Worm (Caenorhabditis elegans) whole organism, L4 larva: ENCODE data around the gene Y43B11AL.1.

ENCODE experiments used
- D1046.2 ChIP-seq: fragments of 200-800 bp; sonication (Bioruptor generic); IDR thresholded peaks from 2 replicates; pipeline ENCODE4 v1.3.6; 2022; ENCODE audit warnings: missing genetic modification characterization, missing compliant biosample characterization
- F49E8.2 ChIP-seq: sonication (generic microtip); optimal IDR thresholded peaks from 2 replicates; lab custom pipeline; 2016; ENCODE audit warnings: missing compliant biosample characterization, mild to moderate bottlenecking, missing genetic modification characterization, borderline replicate concordance
- T26A8.4 ChIP-seq: fragments of 200-800 bp; sonication (Bioruptor generic); IDR thresholded peaks from 2 replicates; pipeline ENCODE4 v1.3.6; 2022; ENCODE audit warnings: missing genetic modification characterization, missing compliant biosample characterization
- Y75B8A.6 ChIP-seq: fragments of 200-800 bp; sonication (Bioruptor generic); IDR thresholded peaks from 2 replicates; pipeline ENCODE4 v1.3.6; 2022; ENCODE audit warnings: missing genetic modification reagents, missing genetic modification characterization, missing compliant biosample characterization
- ZK337.2 ChIP-seq: fragments of 200-800 bp; sonication (Bioruptor generic); IDR thresholded peaks from 2 replicates; pipeline ENCODE4 v1.3.6; 2022; ENCODE audit warnings: missing genetic modification reagents, missing genetic modification characterization, missing compliant biosample characterization
- ZK546.5 ChIP-seq, 2 experiments: sonication (generic microtip); optimal IDR thresholded peaks; 2 replicates each; lab custom pipeline; 2017; ENCODE audit warnings: missing biosample characterization in 2 of 2, missing genetic modification characterization in 2 of 2
- aha-1 ChIP-seq: fragments of 150-350 bp; peaks from one replicate; lab custom pipeline; 2014; ENCODE audit warnings: missing biosample characterization, missing genetic modification characterization
- aly-2 ChIP-seq: sonication (generic microtip); optimal IDR thresholded peaks from 2 replicates; lab custom pipeline; 2018; ENCODE audit warnings: missing biosample characterization, missing genetic modification characterization
- ama-1 ChIP-seq: fragments of 150-350 bp; optimal IDR thresholded peaks from 2 replicates; lab custom pipeline; 2014; ENCODE audit warnings: inconsistent platforms, mixed read lengths
- attf-4 ChIP-seq: sonication (generic microtip); optimal IDR thresholded peaks from 3 replicates; lab custom pipeline; 2017; ENCODE audit warnings: missing biosample characterization, missing genetic modification characterization
- ceh-28 ChIP-seq: fragments of 150-350 bp; optimal IDR thresholded peaks from 2 replicates; lab custom pipeline; 2014; ENCODE audit warnings: missing biosample characterization, missing genetic modification reagents, missing genetic modification characterization
- ceh-44 ChIP-seq: fragments of 200-800 bp; sonication (Bioruptor generic); IDR thresholded peaks from 2 replicates; pipeline ENCODE4 v1.3.6; 2022; ENCODE audit warnings: missing genetic modification reagents, missing genetic modification characterization, missing compliant biosample characterization
- cey-2 ChIP-seq: sonication (generic microtip); optimal IDR thresholded peaks from 3 replicates; lab custom pipeline; 2017; ENCODE audit warnings: missing genetic modification characterization, mild to moderate bottlenecking, missing compliant biosample characterization, antibody characterized with exemption, borderline replicate concordance; ENCODE audit not compliant: insufficient read depth
- daf-12 ChIP-seq: fragments of 150-350 bp; optimal IDR thresholded peaks from 2 replicates; lab custom pipeline; 2014; ENCODE audit warnings: missing biosample characterization, missing genetic modification reagents, missing genetic modification characterization
- daf-19 ChIP-seq: fragments of 200-800 bp; sonication (Bioruptor generic); conservative IDR thresholded peaks from 2 replicates; pipeline ENCODE4 v1.3.6; 2022; ENCODE audit warnings: missing genetic modification characterization, missing compliant biosample characterization
- daf-8 ChIP-seq: fragments of 200-800 bp; sonication (Bioruptor generic); IDR thresholded peaks from 2 replicates; pipeline ENCODE4 v1.3.6; 2022; ENCODE audit warnings: missing genetic modification characterization, missing compliant biosample characterization
- dmd-8 ChIP-seq: fragments of 200-800 bp; sonication (Bioruptor generic); IDR thresholded peaks from 2 replicates; pipeline ENCODE4 v1.3.6; 2022; ENCODE audit warnings: missing genetic modification characterization, missing compliant biosample characterization
- dmd-9 ChIP-seq: fragments of 200-800 bp; sonication (Bioruptor generic); IDR thresholded peaks from 2 replicates; pipeline ENCODE4 v1.3.6; 2022; ENCODE audit warnings: missing genetic modification reagents, missing genetic modification characterization, missing compliant biosample characterization
- duxl-1 ChIP-seq: sonication (generic microtip); optimal IDR thresholded peaks from 2 replicates; lab custom pipeline; 2016; ENCODE audit warnings: mild to moderate bottlenecking, missing genetic modification characterization, moderate library complexity, missing compliant biosample characterization; ENCODE audit not compliant: poor library complexity
- fkh-10 ChIP-seq: fragments of 150-350 bp; optimal IDR thresholded peaks from 2 replicates; lab custom pipeline; 2014; ENCODE audit warnings: missing biosample characterization, missing genetic modification reagents, missing genetic modification characterization
- fos-1 ChIP-seq: fragments of 150-350 bp; optimal IDR thresholded peaks from 2 replicates; lab custom pipeline; 2014; ENCODE audit warnings: missing biosample characterization, missing genetic modification characterization
- hmg-1.1 ChIP-seq: fragments of 200-800 bp; sonication (Bioruptor generic); IDR thresholded peaks from 2 replicates; pipeline ENCODE4 v1.3.6; 2022; ENCODE audit warnings: missing genetic modification reagents, missing genetic modification characterization, missing compliant biosample characterization
- lim-7 ChIP-seq: fragments of 200-800 bp; sonication (Bioruptor generic); IDR thresholded peaks from 2 replicates; pipeline ENCODE4 v1.3.6; 2022; ENCODE audit warnings: missing genetic modification characterization, missing compliant biosample characterization
- lin-1 ChIP-seq: fragments of 200-800 bp; sonication (Bioruptor generic); IDR thresholded peaks from 2 replicates; pipeline ENCODE4 v1.3.6; 2022; ENCODE audit warnings: missing genetic modification reagents, missing genetic modification characterization, missing compliant biosample characterization
- lin-13 ChIP-seq: fragments of 150-350 bp; optimal IDR thresholded peaks from 2 replicates; lab custom pipeline; 2014; ENCODE audit warnings: missing biosample characterization, missing genetic modification reagents, missing genetic modification characterization
- lin-29 ChIP-seq: fragments of 200-800 bp; sonication (Bioruptor generic); IDR thresholded peaks from 2 replicates; pipeline ENCODE4 v1.3.6; 2022; ENCODE audit warnings: missing genetic modification reagents, missing genetic modification characterization, missing compliant biosample characterization
- lin-38 ChIP-seq: fragments of 200-800 bp; sonication (Bioruptor generic); IDR thresholded peaks from 2 replicates; pipeline ENCODE4 v1.3.6; 2022; ENCODE audit warnings: missing genetic modification reagents, missing genetic modification characterization, missing compliant biosample characterization
- lir-3 ChIP-seq: sonication (generic microtip); optimal IDR thresholded peaks from 2 replicates; lab custom pipeline; 2016; ENCODE audit warnings: mild to moderate bottlenecking, missing genetic modification characterization, missing compliant biosample characterization
- lsy-2 ChIP-seq, 2 experiments: fragments of 150-350 bp in 1 of 2; sonication (generic microtip) in 1 of 2; optimal IDR thresholded peaks; 2 replicates each; lab custom pipeline; 2014 to 2017; ENCODE audit warnings: missing biosample characterization in 2 of 2, missing genetic modification characterization in 2 of 2
- madf-9 ChIP-seq: fragments of 200-800 bp; sonication (Bioruptor generic); conservative IDR thresholded peaks from 2 replicates; pipeline ENCODE4 v1.3.6; 2022; ENCODE audit warnings: missing genetic modification reagents, missing genetic modification characterization, missing compliant biosample characterization
- mdt-29 ChIP-seq: fragments of 200-800 bp; sonication (Bioruptor generic); IDR thresholded peaks from 2 replicates; pipeline ENCODE4 v1.3.6; 2022; ENCODE audit warnings: missing genetic modification reagents, missing genetic modification characterization, missing compliant biosample characterization
- mep-1 ChIP-seq: fragments of 150-350 bp; sonication (generic microtip); optimal IDR thresholded peaks from 3 replicates; lab custom pipeline; 2014; ENCODE audit warnings: missing biosample characterization, missing genetic modification characterization
- mxl-2 ChIP-seq: fragments of 200-800 bp; sonication (Bioruptor generic); conservative IDR thresholded peaks from 2 replicates; pipeline ENCODE4 v1.3.6; 2022; ENCODE audit warnings: missing genetic modification reagents, missing genetic modification characterization, missing compliant biosample characterization
- mxl-3 ChIP-seq: fragments of 200-800 bp; sonication (Bioruptor generic); optimal IDR thresholded peaks from 2 replicates; lab custom pipeline; 2018; ENCODE audit warnings: mild to moderate bottlenecking, missing genetic modification characterization, missing compliant biosample characterization
- nhr-102 ChIP-seq: sonication (generic microtip); optimal IDR thresholded peaks from 2 replicates; lab custom pipeline; 2016; ENCODE audit warnings: mild to moderate bottlenecking, missing genetic modification characterization, moderate library complexity, missing compliant biosample characterization
- nhr-11 ChIP-seq: fragments of 150-350 bp; optimal IDR thresholded peaks from 2 replicates; lab custom pipeline; 2014; ENCODE audit warnings: missing biosample characterization, missing genetic modification characterization
- nhr-25 ChIP-seq: sonication (generic microtip); optimal IDR thresholded peaks from 2 replicates; lab custom pipeline; 2017; ENCODE audit warnings: missing genetic modification characterization, mild to moderate bottlenecking, missing compliant biosample characterization, antibody characterized with exemption, moderate library complexity, borderline replicate concordance; ENCODE audit not compliant: insufficient read depth
- nhr-42 ChIP-seq: fragments of 200-800 bp; sonication (Bioruptor generic); IDR thresholded peaks from 2 replicates; pipeline ENCODE4 v1.3.6; 2022; ENCODE audit warnings: missing genetic modification characterization, missing compliant biosample characterization
- nhr-48 ChIP-seq: sonication (generic microtip); optimal IDR thresholded peaks from 2 replicates; lab custom pipeline; 2016; ENCODE audit warnings: mild to moderate bottlenecking, missing genetic modification characterization, missing compliant biosample characterization
- saeg-2 ChIP-seq: fragments of 200-800 bp; sonication (Bioruptor generic); IDR thresholded peaks from 2 replicates; pipeline ENCODE4 v1.3.6; 2022; ENCODE audit warnings: missing genetic modification reagents, missing genetic modification characterization, missing compliant biosample characterization
- set-16 ChIP-seq: fragments of 200-800 bp; sonication (Bioruptor generic); IDR thresholded peaks from 2 replicates; pipeline ENCODE4 v1.3.6; 2022; ENCODE audit warnings: missing genetic modification reagents, missing genetic modification characterization, missing compliant biosample characterization
- snpc-1.2 ChIP-seq: fragments of 200-800 bp; sonication (Bioruptor generic); IDR thresholded peaks from 2 replicates; pipeline ENCODE4 v1.3.6; 2022; ENCODE audit warnings: missing genetic modification reagents, missing genetic modification characterization, missing compliant biosample characterization
- snpc-4 ChIP-seq: fragments of 150-350 bp; optimal IDR thresholded peaks from 2 replicates; lab custom pipeline; 2014; ENCODE audit warnings: missing biosample characterization, missing genetic modification characterization
- spr-3 ChIP-seq: fragments of 200-800 bp; sonication (Bioruptor generic); optimal IDR thresholded peaks from 2 replicates; lab custom pipeline; 2018; ENCODE audit warnings: mild to moderate bottlenecking, missing genetic modification characterization, missing compliant biosample characterization
- unc-39 ChIP-seq: sonication (generic microtip); optimal IDR thresholded peaks from 2 replicates; lab custom pipeline; 2017; ENCODE audit warnings: missing biosample characterization, missing genetic modification characterization
- zag-1 ChIP-seq: fragments of 150-350 bp; optimal IDR thresholded peaks from 2 replicates; lab custom pipeline; 2014; ENCODE audit warnings: missing biosample characterization, missing genetic modification characterization
- zip-11 ChIP-seq: fragments of 200-800 bp; sonication (Bioruptor generic); IDR thresholded peaks from 2 replicates; pipeline ENCODE4 v1.3.6; 2022; ENCODE audit warnings: missing genetic modification characterization, missing compliant biosample characterization
- ztf-11 ChIP-seq: fragments of 150-350 bp; optimal IDR thresholded peaks from 2 replicates; lab custom pipeline; 2014; ENCODE audit warnings: missing biosample characterization, missing genetic modification characterization

Y43B11AL.1 gene

ce11 chrIV:7083976-7084375, 18.9 kb downstream of the Y43B11AL.1 start (continued):
- TF ChIP-seq hmg-1.1 (GFP tag; lab: Robert Waterston, UW) (no peak), saeg-2 (GFP tag; lab: Robert Waterston, UW) (no peak), T26A8.4 (no peak), aha-1 (peak; percentile 69), ceh-28 (tag; lab: Kevin White, UChicago) (no peak), nhr-11 (tag; lab: Kevin White, UChicago) (no peak)

ce11 chrIV:7084632-7085160, 19.6 kb downstream of the Y43B11AL.1 start, which contains the start of gene rps-4:
Gene rps-4 (minus strand): TSS chrIV:7084682.
- TF ChIP-seq dmd-9 (GFP tag; lab: Robert Waterston, UW) (peak; percentile 69), mep-1 (tag; lab: Kevin White, UChicago) (peak; percentile 89), mdt-29 (GFP tag; lab: Robert Waterston, UW) (peak; percentile 66), mxl-3 (GFP tag; lab: Kevin White, UChicago) (peak; percentile 44), cey-2 (no peak), lir-3 (tag; lab: Kevin White, UChicago) (no peak), attf-4 (tag; lab: Kevin White, UChicago) (no peak), lsy-2 (tag; optimal IDR thresholded peaks at IDR 0.05; lab: Kevin White, UChicago) (peak in 1 of 2 experiments; percentile 93), fos-1 (tag; lab: Kevin White, UChicago) (no peak), snpc-1.2 (GFP tag; lab: Robert Waterston, UW) (peak; percentile 74), lin-13 (GFP tag; lab: Kevin White, UChicago) (peak; percentile 65), saeg-2 (GFP tag; lab: Robert Waterston, UW) (no peak), snpc-4 (tag; lab: Kevin White, UChicago) (no peak), hmg-1.1 (GFP tag; lab: Robert Waterston, UW) (no peak; the same call in 1 of the 2 replicates), duxl-1 (tag; lab: Kevin White, UChicago) (no peak), ztf-11 (tag; lab: Kevin White, UChicago) (no peak), set-16 (GFP tag; lab: Robert Waterston, UW) (no peak; the same call in 1 of the 2 replicates), aly-2 (tag; lab: Kevin White, UChicago) (no peak), dmd-8 (no peak), daf-19 (GFP tag; lab: Robert Waterston, UW) (0 out of 2 replicates have a peak, but pooled peaks have one; percentile 64), spr-3 (no peak), mxl-2 (GFP tag; lab: Robert Waterston, UW) (no peak), lin-1 (GFP tag; lab: Robert Waterston, UW) (no peak), ZK337.2 (GFP tag; lab: Robert Waterston, UW) (0 out of 2 replicates have a peak, but pooled peaks have one; percentile 38), lim-7 (GFP tag; lab: Robert Waterston, UW) (no peak), nhr-25 (peak; percentile 43), daf-12 (tag; lab: Kevin White, UChicago) (no peak), zag-1 (no peak), nhr-11 (tag; lab: Kevin White, UChicago) (peak; percentile 81), nhr-48 (tag; lab: Kevin White, UChicago) (peak; percentile 53), D1046.2 (GFP tag; lab: Robert Waterston, UW) (0 out of 2 replicates have a peak, but pooled peaks have one; percentile 36), F49E8.2 (tag; lab: Kevin White, UChicago) (no peak), nhr-102 (tag; lab: Kevin White, UChicago) (peak; percentile 61), ceh-44 (0 out of 2 replicates have a peak, but pooled peaks have one; percentile 5), ama-1 (lab: Kevin White, UChicago) (peak; percentile 43), lin-29 (GFP tag; lab: Robert Waterston, UW) (no peak), Y75B8A.6 (GFP tag; lab: Robert Waterston, UW) (no peak), madf-9 (GFP tag; lab: Robert Waterston, UW) (no peak; the same call in 1 of the 2 replicates), daf-8 (GFP tag; lab: Robert Waterston, UW) (no peak), nhr-42 (0 out of 2 replicates have a peak, but pooled peaks have one; percentile 66), ZK546.5 (tag; optimal IDR thresholded peaks at IDR 0.05; lab: Kevin White, UChicago) (no peak), T26A8.4 (peak; percentile 77), zip-11 (no peak), fkh-10 (peak; percentile 83), lin-38 (GFP tag; lab: Robert Waterston, UW) (peak; percentile 97), unc-39 (tag; lab: Kevin White, UChicago) (no peak)
